Worm (Caenorhabditis elegans) whole organism, L4/young adult: ENCODE data around the gene clh-2.

Experiments
- W03F9.2 ChIP-seq: fragments of 150-350 bp; optimal IDR thresholded peaks from 2 replicates; lab custom pipeline; 2014; ENCODE audit warnings: missing biosample characterization, missing genetic modification characterization
- dao-5 ChIP-seq: sonication (generic microtip); optimal IDR thresholded peaks from 2 replicates; lab custom pipeline; 2016; ENCODE audit warnings: missing genotype, missing genetic modification characterization, moderate library complexity, missing compliant biosample characterization
- him-1 ChIP-seq: sonication (generic microtip); optimal IDR thresholded peaks from 2 replicates; lab custom pipeline; 2016; ENCODE audit warnings: missing genotype, missing genetic modification reagents, missing genetic modification characterization, missing compliant biosample characterization

DNA sequence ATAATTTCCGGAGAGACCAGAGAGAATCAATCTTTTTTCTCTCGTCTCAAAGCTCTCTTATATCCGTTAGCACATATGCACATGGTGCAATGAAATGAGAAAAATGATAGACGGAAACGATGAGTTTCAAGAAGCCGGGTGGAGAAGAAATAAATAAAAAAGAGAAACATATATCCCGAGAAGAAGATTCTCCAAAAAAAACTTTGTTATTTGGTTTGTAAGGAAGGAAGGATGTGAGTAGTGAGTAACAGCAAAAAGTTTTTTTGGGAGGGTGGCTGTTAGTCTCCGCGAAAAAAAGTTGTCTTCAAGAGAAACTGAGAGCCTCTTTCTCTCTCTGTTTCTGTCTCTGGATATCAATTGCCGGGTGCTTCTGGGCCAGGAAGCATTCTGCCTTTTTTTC, 35.0 kb upstream of the clh-2 start:
- TF ChIP-seq dao-5 (tag; lab: Kevin White, UChicago): no peak
- TF ChIP-seq him-1 (tag; lab: Kevin White, UChicago): no peak
- TF ChIP-seq W03F9.2: no peak
